Fruit fly (Drosophila melanogaster) whole organism, embryonic: ENCODE results near the gene CG6168.

Source experiments
- ATbp ChIP-seq: fragments of 200-800 bp; sonication (Bioruptor generic); optimal IDR thresholded peaks from 2 replicates; lab custom pipeline; 2017; ENCODE audit warnings: missing biosample characterization, mild to moderate bottlenecking, missing genetic modification characterization, missing genetic modification reagents
- Bteb2 ChIP-seq: fragments of 200-800 bp; sonication (Bioruptor generic); optimal IDR thresholded peaks from 2 replicates; lab custom pipeline; 2016; ENCODE audit warnings: missing biosample characterization, missing genetic modification characterization
- CG10274 ChIP-seq: fragments of 200-800 bp; sonication (Bioruptor generic); optimal IDR thresholded peaks from 3 replicates; lab custom pipeline; 2017; ENCODE audit warnings: missing biosample characterization, mild to moderate bottlenecking, missing genetic modification characterization
- CG10462 ChIP-seq: fragments of 200-800 bp; sonication (Bioruptor generic); optimal IDR thresholded peaks from 2 replicates; lab custom pipeline; 2016; ENCODE audit warnings: missing biosample characterization, missing genetic modification characterization
- CG11504 ChIP-seq: fragments of 200-800 bp; sonication (Bioruptor generic); optimal IDR thresholded peaks from 3 replicates; lab custom pipeline; 2019; ENCODE audit warnings: missing biosample characterization, mild to moderate bottlenecking, missing genetic modification characterization, moderate library complexity
- CG13287 ChIP-seq: fragments of 200-800 bp; sonication (Bioruptor generic); IDR thresholded peaks from 2 replicates; pipeline ENCODE4 v1.3.6; 2022; ENCODE audit warnings: missing biosample characterization, missing genetic modification characterization; ENCODE audit not compliant: partially characterized antibody
- CG13296 ChIP-seq: fragments of 200-800 bp; sonication (Bioruptor generic); optimal IDR thresholded peaks from 3 replicates; lab custom pipeline; 2018; ENCODE audit warnings: missing biosample characterization, mild to moderate bottlenecking, missing genetic modification characterization
- CG14441 ChIP-seq: fragments of 200-800 bp; sonication (Bioruptor generic); IDR thresholded peaks from 2 replicates; pipeline ENCODE4 v1.3.6; 2022; ENCODE audit warnings: missing biosample characterization, missing genetic modification characterization
- CG14710 ChIP-seq: fragments of 200-800 bp; sonication (Bioruptor generic); optimal IDR thresholded peaks from 3 replicates; lab custom pipeline; 2019; ENCODE audit warnings: missing biosample characterization, mild to moderate bottlenecking, missing genetic modification characterization, moderate library complexity
- CG18764 ChIP-seq: fragments of 200-800 bp; sonication (Bioruptor generic); optimal IDR thresholded peaks from 3 replicates; lab custom pipeline; 2016; ENCODE audit warnings: missing biosample characterization, missing genetic modification characterization
- CG31388 ChIP-seq: fragments of 200-800 bp; sonication (Bioruptor generic); optimal IDR thresholded peaks from 2 replicates; lab custom pipeline; 2016; ENCODE audit warnings: missing biosample characterization, missing genetic modification characterization
- CG3726 ChIP-seq: fragments of 200-800 bp; sonication (Bioruptor generic); IDR thresholded peaks from 3 replicates; pipeline ENCODE4, ENCODE4 v1.3.6; 2022; ENCODE audit warnings: missing biosample characterization, missing genetic modification characterization
- CG8089 ChIP-seq: fragments of 200-800 bp; sonication (Bioruptor generic); optimal IDR thresholded peaks from 3 replicates; lab custom pipeline; 2016; ENCODE audit warnings: missing biosample characterization, missing genetic modification characterization
- CG8359 ChIP-seq: fragments of 200-800 bp; sonication (Bioruptor generic); optimal IDR thresholded peaks from 2 replicates; lab custom pipeline; 2017; ENCODE audit warnings: missing biosample characterization, mild to moderate bottlenecking, missing genetic modification characterization, borderline replicate concordance
- CG9215 ChIP-seq: fragments of 200-800 bp; sonication (Bioruptor generic); IDR thresholded peaks from 2 replicates; pipeline ENCODE4 v1.3.6; 2022; ENCODE audit warnings: missing biosample characterization, missing genetic modification characterization
- Camta ChIP-seq: fragments of 200-800 bp; sonication (Bioruptor generic); optimal IDR thresholded peaks from 2 replicates; lab custom pipeline; 2016; ENCODE audit warnings: missing biosample characterization, missing genetic modification characterization
- Dbx ChIP-seq: fragments of 200-800 bp; sonication (Bioruptor generic); IDR thresholded peaks from 3 replicates; pipeline ENCODE4 v1.3.6; 2022; ENCODE audit warnings: missing biosample characterization, missing genetic modification characterization
- Dek ChIP-seq: fragments of 200-800 bp; sonication (Bioruptor generic); optimal IDR thresholded peaks from 3 replicates; lab custom pipeline; 2019; ENCODE audit warnings: missing biosample characterization, mild to moderate bottlenecking, missing genetic modification characterization, moderate library complexity
- Dp ChIP-seq: fragments of 200-800 bp; sonication (Bioruptor generic); optimal IDR thresholded peaks from 2 replicates; lab custom pipeline; 2018; ENCODE audit warnings: missing biosample characterization, mild to moderate bottlenecking, missing genetic modification characterization, moderate library complexity
- Drgx ChIP-seq: fragments of 200-800 bp; sonication (Bioruptor generic); IDR thresholded peaks from 2 replicates; pipeline ENCODE4 v1.3.6; 2022; ENCODE audit warnings: missing biosample characterization, missing genetic modification characterization
- H15 ChIP-seq: fragments of 200-800 bp; sonication (Bioruptor generic); IDR thresholded peaks from 3 replicates; pipeline ENCODE4 v1.3.6; 2022; ENCODE audit warnings: missing biosample characterization, missing genetic modification characterization
- HLH3B ChIP-seq: fragments of 200-800 bp; sonication (Bioruptor generic); IDR thresholded peaks from 2 replicates; pipeline ENCODE4 v1.3.6; 2022; ENCODE audit warnings: missing biosample characterization, missing genetic modification characterization
- Hand ChIP-seq: fragments of 200-800 bp; sonication (Bioruptor generic); optimal IDR thresholded peaks from 2 replicates; lab custom pipeline; 2017; ENCODE audit warnings: mild to moderate bottlenecking, missing biosample characterization, missing genetic modification reagents, missing genetic modification characterization
- HmgZ ChIP-seq: fragments of 200-800 bp; sonication (Bioruptor generic); optimal IDR thresholded peaks from 2 replicates; lab custom pipeline; 2018; ENCODE audit warnings: missing biosample characterization, mild to moderate bottlenecking, missing genetic modification characterization
- Hsf ChIP-seq: fragments of 200-800 bp; sonication (Bioruptor generic); optimal IDR thresholded peaks from 3 replicates; lab custom pipeline; 2016; ENCODE audit warnings: missing biosample characterization, missing genetic modification characterization
- Kr ChIP-seq: fragments of 200-800 bp; sonication (Bioruptor generic); optimal IDR thresholded peaks from 2 replicates; lab custom pipeline; 2017; ENCODE audit warnings: missing biosample characterization, mild to moderate bottlenecking, missing genetic modification characterization
- MESR4 ChIP-seq: fragments of 200-800 bp; sonication (Bioruptor generic); optimal IDR thresholded peaks from 2 replicates; lab custom pipeline; 2018; ENCODE audit warnings: missing biosample characterization, mild to moderate bottlenecking, missing genetic modification characterization, moderate library complexity
- Mrtf ChIP-seq: fragments of 200-800 bp; sonication (Bioruptor generic); IDR thresholded peaks from 3 replicates; pipeline ENCODE4 v1.3.6; 2022; ENCODE audit warnings: missing biosample characterization, missing genetic modification characterization
- Sox100B ChIP-seq: fragments of 200-800 bp; sonication (Bioruptor generic); optimal IDR thresholded peaks from 3 replicates; lab custom pipeline; 2018; ENCODE audit warnings: missing biosample characterization, mild to moderate bottlenecking, missing genetic modification characterization
- al ChIP-seq: fragments of 200-800 bp; sonication (Bioruptor generic); IDR thresholded peaks from 2 replicates; pipeline ENCODE4 v1.3.6; 2022; ENCODE audit warnings: missing biosample characterization, missing genetic modification characterization
- az2 ChIP-seq: fragments of 200-800 bp; sonication (Bioruptor generic); optimal IDR thresholded peaks from 3 replicates; lab custom pipeline; 2016; ENCODE audit warnings: missing biosample characterization, missing genetic modification characterization
- bab2 ChIP-seq: fragments of 200-800 bp; sonication (Bioruptor generic); optimal IDR thresholded peaks from 2 replicates; lab custom pipeline; 2016; ENCODE audit warnings: missing biosample characterization, missing genetic modification characterization
- cato ChIP-seq: fragments of 200-800 bp; sonication (Bioruptor generic); optimal IDR thresholded peaks from 2 replicates; lab custom pipeline; 2016; ENCODE audit warnings: missing biosample characterization, missing genetic modification characterization, borderline replicate concordance
- ci ChIP-seq: fragments of 200-800 bp; sonication (Bioruptor generic); IDR thresholded peaks from 3 replicates; pipeline ENCODE4 v1.3.6; 2022; ENCODE audit warnings: missing biosample characterization, missing genetic modification characterization
- corto ChIP-seq: fragments of 200-800 bp; sonication (Bioruptor generic); optimal IDR thresholded peaks from 2 replicates; lab custom pipeline; 2016; ENCODE audit warnings: missing biosample characterization, mild to moderate bottlenecking, missing genetic modification characterization, moderate library complexity
- da ChIP-seq: fragments of 200-800 bp; sonication (Bioruptor generic); optimal IDR thresholded peaks from 2 replicates; lab custom pipeline; 2016; ENCODE audit warnings: missing biosample characterization, missing genetic modification characterization
- exex ChIP-seq: fragments of 200-800 bp; sonication (Bioruptor generic); optimal IDR thresholded peaks from 4 replicates; lab custom pipeline; 2018; ENCODE audit warnings: missing biosample characterization, mild to moderate bottlenecking, missing genetic modification characterization, moderate library complexity
- gsb-n ChIP-seq: fragments of 200-800 bp; sonication (Bioruptor generic); optimal IDR thresholded peaks from 3 replicates; lab custom pipeline; 2018; ENCODE audit warnings: missing biosample characterization, mild to moderate bottlenecking, missing genetic modification characterization
- hb ChIP-seq: fragments of 200-800 bp; sonication (Bioruptor generic); IDR thresholded peaks from 3 replicates; pipeline ENCODE4 v1.3.6; 2022; ENCODE audit warnings: missing biosample characterization, missing genetic modification characterization; ENCODE audit not compliant: partially characterized antibody
- hkb ChIP-seq, 2 experiments: fragments of 200-800 bp in 1 of 2; fragments of >200 bp in 1 of 2; sonication (Bioruptor generic) in 1 of 2; IDR thresholded peaks in 1 of 2; optimal IDR thresholded peaks in 1 of 2; 2 replicates each; pipeline versions ENCODE4 v1.3.6 to Lab custom; 2017 to 2022; ENCODE audit warnings: missing biosample characterization in 1 of 2, missing genetic modification characterization in 1 of 2
- ind ChIP-seq: fragments of 200-800 bp; sonication (Bioruptor generic); optimal IDR thresholded peaks from 3 replicates; lab custom pipeline; 2016; ENCODE audit warnings: missing biosample characterization, missing genetic modification characterization
- kah ChIP-seq: fragments of 200-800 bp; sonication (Bioruptor generic); optimal IDR thresholded peaks from 2 replicates; lab custom pipeline; 2018; ENCODE audit warnings: missing biosample characterization, mild to moderate bottlenecking, missing genetic modification characterization
- kni ChIP-seq: fragments of 200-800 bp; sonication (Bioruptor generic); optimal IDR thresholded peaks from 3 replicates; lab custom pipeline; 2017; ENCODE audit warnings: mild to moderate bottlenecking, missing biosample characterization, missing genetic modification reagents, missing genetic modification characterization
- org-1 ChIP-seq: fragments of 200-800 bp; sonication (Bioruptor generic); optimal IDR thresholded peaks from 2 replicates; lab custom pipeline; 2017; ENCODE audit warnings: missing biosample characterization, missing genetic modification characterization
- scrt ChIP-seq: fragments of 200-800 bp; sonication (Bioruptor generic); optimal IDR thresholded peaks from 2 replicates; lab custom pipeline; 2018; ENCODE audit warnings: missing biosample characterization, mild to moderate bottlenecking, missing genetic modification characterization, moderate library complexity
- sens ChIP-seq: fragments of 200-800 bp; sonication (Bioruptor generic); peaks from one replicate; lab custom pipeline; 2016; ENCODE audit warnings: missing biosample characterization, missing genetic modification characterization
- sna ChIP-seq: fragments of 200-800 bp; sonication (Bioruptor generic); IDR thresholded peaks from 2 replicates; pipeline ENCODE4 v1.3.6; 2022; ENCODE audit warnings: missing biosample characterization, missing genetic modification characterization; ENCODE audit not compliant: partially characterized antibody
- sqz ChIP-seq: fragments of 200-800 bp; sonication (Bioruptor generic); optimal IDR thresholded peaks from 3 replicates; lab custom pipeline; 2018; ENCODE audit warnings: missing biosample characterization, mild to moderate bottlenecking, missing genetic modification characterization
- trh ChIP-seq: fragments of 200-800 bp; sonication (Bioruptor generic); optimal IDR thresholded peaks from 2 replicates; lab custom pipeline; 2016; ENCODE audit warnings: missing biosample characterization, missing genetic modification characterization

CG6168 gene

dm6 chr3L:11296150-11296800 is 25.2 kb downstream of the CG6168 start (continued):
- TF ChIP-seq Dp (GFP tag; lab: Kevin White, UChicago) (no peak), Kr (GFP tag; lab: Kevin White, UChicago) (no peak), Mrtf (peak; percentile 69), ci (GFP tag; lab: Robert Waterston, UW) (peak; percentile 79), CG9215 (GFP tag; lab: Robert Waterston, UW) (peak; percentile 78), scrt (peak; percentile 60), gsb-n (tag; lab: Kevin White, UChicago) (peak; percentile 82), Hand (peak; percentile 81), sqz (GFP tag; lab: Kevin White, UChicago) (peak; percentile 86), ATbp (peak; percentile 85), Dek (tag; lab: Kevin White, UChicago) (peak; percentile 79), kni (GFP tag; lab: Kevin White, UChicago) (peak; percentile 1), CG11504 (tag; lab: Kevin White, UChicago) (peak; percentile 94), H15 (peak; percentile 74), CG13287 (no peak; the same call in 1 of the 2 replicates), Drgx (GFP tag; lab: Robert Waterston, UW) (peak; percentile 76), Dbx (GFP tag; lab: Robert Waterston, UW) (peak; percentile 72), MESR4 (GFP tag; lab: Kevin White, UChicago) (no peak), CG3726 (GFP tag; lab: Robert Waterston, UW) (peak; percentile 48; the same call in 1 of the 3 replicates), cato (GFP tag; lab: Kevin White, UChicago) (peak; percentile 81), CG18764 (GFP tag; lab: Kevin White, UChicago) (peak; percentile 69), CG13296 (GFP tag; lab: Kevin White, UChicago) (peak; percentile 80), corto (GFP tag; lab: Kevin White, UChicago) (no peak), exex (tag; lab: Kevin White, UChicago) (peak; percentile 45), CG14441 (GFP tag; lab: Robert Waterston, UW) (peak; percentile 59), al (GFP tag; lab: Robert Waterston, UW) (peak; percentile 57; the same call in 1 of the 2 replicates), sna (GFP tag; lab: Robert Waterston, UW) (no peak), Sox100B (GFP tag; lab: Kevin White, UChicago) (peak; percentile 97), trh (GFP tag; lab: Kevin White, UChicago) (peak; percentile 57), CG14710 (tag; lab: Kevin White, UChicago) (peak; percentile 91), CG8089 (GFP tag; lab: Kevin White, UChicago) (peak; percentile 64), CG10274 (GFP tag; lab: Kevin White, UChicago) (peak; percentile 78), hkb (optimal IDR thresholded peaks at IDR 0.05; lab: Kevin White, UChicago) (no peak), hkb (GFP tag; IDR thresholded peaks at IDR 0.05; lab: Robert Waterston, UW) (peak; percentile 77), hb (GFP tag; lab: Robert Waterston, UW) (peak; percentile 17; the same call in 1 of the 3 replicates), az2 (GFP tag; lab: Kevin White, UChicago) (peak; percentile 91), CG31388 (GFP tag; lab: Kevin White, UChicago) (peak; percentile 77), da (GFP tag; lab: Kevin White, UChicago) (no peak), ind (GFP tag; lab: Kevin White, UChicago) (peak; percentile 81), HLH3B (GFP tag; lab: Robert Waterston, UW) (peak; percentile 62; the same call in 1 of the 2 replicates), sens (GFP tag; lab: Kevin White, UChicago) (peak; percentile 97), bab2 (GFP tag; lab: Kevin White, UChicago) (peak; percentile 73), org-1 (GFP tag; lab: Kevin White, UChicago) (peak; percentile 90), CG8359 (GFP tag; lab: Kevin White, UChicago) (peak; percentile 77), Hsf (GFP tag; lab: Kevin White, UChicago) (peak; percentile 85), CG10462 (GFP tag; lab: Kevin White, UChicago) (peak; percentile 85), Camta (GFP tag; lab: Kevin White, UChicago) (peak; percentile 73), HmgZ (peak; percentile 59), Bteb2 (GFP tag; lab: Kevin White, UChicago) (peak; percentile 77), kah (GFP tag; lab: Kevin White, UChicago) (peak; percentile 79)
